Worm (Caenorhabditis elegans): ENCODE measurements around the gene F15B10.3.

Gene F15B10.3

ce11 chrIV:6572655-6573054 is 29.8 kb upstream of the F15B10.3 start:
- peak; percentile 42 for TF ChIP-seq aha-1 (tag)
- no peak for TF ChIP-seq lin-13 (GFP tag; optimal IDR thresholded peaks at IDR 0.05)
- TF ChIP-seq nhr-28 (tag; optimal IDR thresholded peaks at IDR 0.05), result peak; percentile 10

- peak in 1 of 2 experiments; percentile 13 for TF ChIP-seq lsy-2 (tag; optimal IDR thresholded peaks at IDR 0.05)
- peak; percentile 63 for TF ChIP-seq aha-1 (tag)
- TF ChIP-seq pqm-1 (tag; optimal IDR thresholded peaks at IDR 0.05), result peak; percentile 63
- peak; percentile 34 for TF ChIP-seq mep-1 (tag; optimal IDR thresholded peaks at IDR 0.05)
- TF ChIP-seq hlh-11 (tag; optimal IDR thresholded peaks at IDR 0.05), result peak; percentile 70
- no peak for TF ChIP-seq unc-130 (GFP tag; optimal IDR thresholded peaks at IDR 0.05)
- TF ChIP-seq mxl-3 (GFP tag; optimal IDR thresholded peaks at IDR 0.05), result peak; percentile 36
- no peak for TF ChIP-seq zip-11 (GFP tag; IDR thresholded peaks at IDR 0.05)
- TF ChIP-seq zfp-2 (tag; optimal IDR thresholded peaks at IDR 0.05), result no peak
- TF ChIP-seq nhr-76 (tag; optimal IDR thresholded peaks at IDR 0.05), result no peak
- peak; percentile 66 for TF ChIP-seq nhr-28 (tag; optimal IDR thresholded peaks at IDR 0.05)
- TF ChIP-seq daf-19 (GFP tag; conservative IDR thresholded peaks at IDR 0.05), result 0 out of 2 replicates have a peak, but pooled peaks have one; percentile 35
- TF ChIP-seq dmd-6 (GFP tag; IDR thresholded peaks at IDR 0.05), result peak; percentile 67
- TF ChIP-seq daf-16 (GFP tag; optimal IDR thresholded peaks at IDR 0.05), result no peak
- TF ChIP-seq daf-16 (tag; optimal IDR thresholded peaks at IDR 0.05), result peak; percentile 53
- 0 out of 2 replicates have a peak, but pooled peaks have one; percentile 22 for TF ChIP-seq php-3 (GFP tag; IDR thresholded peaks at IDR 0.05)
- TF ChIP-seq dmd-9 (GFP tag; IDR thresholded peaks at IDR 0.05), result no peak
- TF ChIP-seq lim-7 (GFP tag; IDR thresholded peaks at IDR 0.05), result no peak
- no peak for TF ChIP-seq spr-1 (tag; optimal IDR thresholded peaks at IDR 0.05)
- peak; percentile 67 for TF ChIP-seq dve-1 (tag; optimal IDR thresholded peaks at IDR 0.05; ENCODE audit: insufficient read depth)
- no peak for TF ChIP-seq nhr-42 (GFP tag; IDR thresholded peaks at IDR 0.05)
- peak in 1 of 2 experiments; percentile 29 for TF ChIP-seq unc-62 (GFP tag; optimal IDR thresholded peaks at IDR 0.05 in 1 of 2)
- no peak for TF ChIP-seq unc-62 (tag; optimal IDR thresholded peaks at IDR 0.05)
- no peak for TF ChIP-seq vab-7 (GFP tag; IDR thresholded peaks at IDR 0.05)
These were observed 28.1 kb upstream of the F15B10.3 start for ce11 chrIV:6574343-6574742.

ce11 chrIV:6575959-6576727 is 26.3 kb upstream of the F15B10.3 start:
- no peak for TF ChIP-seq ama-1 (optimal IDR thresholded peaks at IDR 0.05)
- TF ChIP-seq mep-1 (tag; optimal IDR thresholded peaks at IDR 0.05), result peak; percentile 42
- TF ChIP-seq saeg-2 (GFP tag; IDR thresholded peaks at IDR 0.05), result no peak
- TF ChIP-seq T26A8.4 (GFP tag; IDR thresholded peaks at IDR 0.05), result 0 out of 2 replicates have a peak, but pooled peaks have one; percentile 42
- no peak for TF ChIP-seq nhr-77 (tag; optimal IDR thresholded peaks at IDR 0.05)
- peak in 1 of 2 experiments; percentile 55 for TF ChIP-seq unc-62 (GFP tag; optimal IDR thresholded peaks at IDR 0.05 in 1 of 2)
- no peak for TF ChIP-seq unc-62 (tag; optimal IDR thresholded peaks at IDR 0.05)
- no peak for TF ChIP-seq ces-1 (GFP tag; optimal IDR thresholded peaks at IDR 0.05)
- no peak for TF ChIP-seq lin-39 (tag; optimal IDR thresholded peaks at IDR 0.05)
- peak; percentile 85 for TF ChIP-seq dve-1 (tag; optimal IDR thresholded peaks at IDR 0.05; ENCODE audit: insufficient read depth)
- no peak; the same call in 1 of the 2 replicates for TF ChIP-seq pha-4 (GFP tag; IDR thresholded peaks at IDR 0.05)
- TF ChIP-seq pha-4 (tag; optimal IDR thresholded peaks at IDR 0.05), result peak; percentile 68
- TF ChIP-seq aha-1 (tag), result peak; percentile 69
- TF ChIP-seq lin-38 (GFP tag; IDR thresholded peaks at IDR 0.05), result no peak
- no peak for TF ChIP-seq daf-16 (GFP tag; optimal IDR thresholded peaks at IDR 0.05)
- TF ChIP-seq daf-16 (tag; optimal IDR thresholded peaks at IDR 0.05), result peak; percentile 74
- peak; percentile 28 for TF ChIP-seq mxl-3 (GFP tag; optimal IDR thresholded peaks at IDR 0.05)
- TF ChIP-seq dmd-8 (GFP tag; IDR thresholded peaks at IDR 0.05), result no peak
- TF ChIP-seq hlh-11 (tag; optimal IDR thresholded peaks at IDR 0.05), result peak; percentile 52
- peak; percentile 73; the same call in 1 of the 2 replicates for TF ChIP-seq set-16 (GFP tag; IDR thresholded peaks at IDR 0.05)
- TF ChIP-seq nhr-48 (tag; optimal IDR thresholded peaks at IDR 0.05), result no peak
- TF ChIP-seq zfp-2 (tag; optimal IDR thresholded peaks at IDR 0.05), result no peak
- TF ChIP-seq nhr-28 (tag; optimal IDR thresholded peaks at IDR 0.05), result peak; percentile 34
- peak; percentile 46 for TF ChIP-seq hlh-30 (tag; optimal IDR thresholded peaks at IDR 0.05; ENCODE audit: insufficient read depth)
- no peak for TF ChIP-seq Y75B8A.6 (GFP tag; IDR thresholded peaks at IDR 0.05)
- no peak for TF ChIP-seq ZK546.5 (tag; optimal IDR thresholded peaks at IDR 0.05)
